Fruit fly (Drosophila melanogaster): ENCODE data around the gene AnxB11.

AnxB11 gene

dm6 chrX:16458551-16458950, 36.5 kb upstream of the AnxB11 start:
- TF ChIP-seq fd64A (GFP tag; optimal IDR thresholded peaks at IDR 0.05) (no peak), H2.0 (GFP tag; IDR thresholded peaks at IDR 0.05) (no peak), pan (optimal IDR thresholded peaks at IDR 0.05) (no peak), pan (GFP tag; optimal IDR thresholded peaks at IDR 0.05 in 1 of 2, IDR thresholded peaks at IDR 0.05 in 1 of 2) (peak in 1 of 2 experiments; percentile 9), CG17912 (GFP tag; optimal IDR thresholded peaks at IDR 0.05) (no peak), CG4617 (GFP tag; optimal IDR thresholded peaks at IDR 0.05; ENCODE audit: borderline replicate concordance) (no peak), CG17829 (tag; optimal IDR thresholded peaks at IDR 0.05) (peak; percentile 2), CG9817 (tag; optimal IDR thresholded peaks at IDR 0.05) (peak; percentile 1), Scr (GFP tag; IDR thresholded peaks at IDR 0.05; ENCODE audit: partially characterized antibody) (no peak), sens (GFP tag) (peak; percentile 58), CG33213 (GFP tag; optimal IDR thresholded peaks at IDR 0.05) (no peak), CG2199 (GFP tag; IDR thresholded peaks at IDR 0.05) (peak; percentile 44; the same call in 1 of the 3 replicates), stc (GFP tag; IDR thresholded peaks at IDR 0.05) (0 out of 2 replicates have a peak, but pooled peaks have one; percentile 22), Rx (GFP tag; IDR thresholded peaks at IDR 0.05) (no peak), nmo (GFP tag; optimal IDR thresholded peaks at IDR 0.05) (peak; percentile 30), Trl (optimal IDR thresholded peaks at IDR 0.05) (no peak), Trl (GFP tag; optimal IDR thresholded peaks at IDR 0.05) (no peak), pzg (GFP tag; optimal IDR thresholded peaks at IDR 0.05) (no peak), CG8478 (optimal IDR thresholded peaks at IDR 0.05) (no peak), tgo (GFP tag; IDR thresholded peaks at IDR 0.05) (0 out of 3 replicates have a peak, but pooled peaks have one; percentile 19), CG10267 (tag; optimal IDR thresholded peaks at IDR 0.05) (no peak), CG5180 (GFP tag; optimal IDR thresholded peaks at IDR 0.05) (no peak), CG13775 (GFP tag; optimal IDR thresholded peaks at IDR 0.05) (no peak), CG15011 (GFP tag; optimal IDR thresholded peaks at IDR 0.05) (no peak), Doc3 (GFP tag; IDR thresholded peaks at IDR 0.05; ENCODE audit: partially characterized antibody) (no peak), az2 (GFP tag; optimal IDR thresholded peaks at IDR 0.05) (peak; percentile 3), CG34224 (GFP tag; IDR thresholded peaks at IDR 0.05; ENCODE audit: partially characterized antibody) (no peak), E2f2 (GFP tag; IDR thresholded peaks at IDR 0.05) (peak; percentile 19; the same call in 1 of the 2 replicates), CG6254 (GFP tag; optimal IDR thresholded peaks at IDR 0.05) (no peak), CG12942 (GFP tag; optimal IDR thresholded peaks at IDR 0.05) (no peak), CG12391 (tag; optimal IDR thresholded peaks at IDR 0.05) (no peak), CG1024 (GFP tag; IDR thresholded peaks at IDR 0.05) (no peak), CG1832 (GFP tag; optimal IDR thresholded peaks at IDR 0.05) (peak; percentile 80), CoRest (tag; optimal IDR thresholded peaks at IDR 0.05) (peak; percentile 3), Hr3 (GFP tag; optimal IDR thresholded peaks at IDR 0.05) (peak; percentile 30), Antp (GFP tag; optimal IDR thresholded peaks at IDR 0.05) (no peak), CG18262 (tag; optimal IDR thresholded peaks at IDR 0.05) (peak; percentile 2), HLHmδ (GFP tag; optimal IDR thresholded peaks at IDR 0.05) (no peak), CG15073 (GFP tag; optimal IDR thresholded peaks at IDR 0.05) (peak; percentile 97), CG10462 (GFP tag; optimal IDR thresholded peaks at IDR 0.05) (no peak), ssp (GFP tag; IDR thresholded peaks at IDR 0.05) (no peak; the same call in 1 of the 2 replicates), esg (GFP tag; conservative IDR thresholded peaks at IDR 0.05) (peak; percentile 32; the same call in 1 of the 2 replicates), CG18764 (GFP tag; optimal IDR thresholded peaks at IDR 0.05) (no peak), pum (GFP tag; optimal IDR thresholded peaks at IDR 0.05) (peak; percentile 41), her (GFP tag; optimal IDR thresholded peaks at IDR 0.05) (no peak), CG2712 (tag; optimal IDR thresholded peaks at IDR 0.05) (peak; percentile 3), al (GFP tag; IDR thresholded peaks at IDR 0.05) (no peak), mam (GFP tag; optimal IDR thresholded peaks at IDR 0.05) (peak; percentile 32), jumu (GFP tag; optimal IDR thresholded peaks at IDR 0.05) (peak; percentile 3), HHEX (GFP tag; optimal IDR thresholded peaks at IDR 0.05) (peak; percentile 21), PHDP (tag; optimal IDR thresholded peaks at IDR 0.05) (no peak), CG10979 (tag; optimal IDR thresholded peaks at IDR 0.05) (no peak)

Measured in whole organism, embryonic.